Fruit fly (Drosophila melanogaster): Measurements from ENCODE around the gene knk.

The knk gene

DNA sequence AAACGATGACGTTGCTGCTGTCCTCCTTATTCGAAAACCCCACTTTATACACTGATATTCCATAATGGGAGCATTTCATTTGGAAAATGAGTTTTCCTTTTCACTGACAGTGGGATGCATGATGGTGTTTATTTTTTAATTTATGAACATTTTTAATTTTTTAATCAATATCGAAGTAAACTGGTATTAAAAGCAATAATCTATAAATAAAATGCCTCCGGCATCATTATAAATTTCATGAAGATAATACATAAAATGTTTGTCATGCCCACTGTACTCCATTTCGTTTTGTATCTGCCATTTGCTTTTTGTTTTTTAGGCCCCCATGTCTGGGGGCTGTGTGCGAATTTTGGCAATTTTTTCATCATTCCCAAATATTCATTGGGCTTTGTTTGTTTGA is 4.6 kb upstream of the knk start (continued):
- TF ChIP-seq BEAF-32 (GFP tag; optimal IDR thresholded peaks at IDR 0.05) (no peak), zfh1 (GFP tag; IDR thresholded peaks at IDR 0.05) (peak; percentile 55; the same call in 1 of the 3 replicates), Dek (tag; optimal IDR thresholded peaks at IDR 0.05) (peak; percentile 56), MBD-R2 (GFP tag; IDR thresholded peaks at IDR 0.05) (no peak; the same call in 1 of the 2 replicates), org-1 (GFP tag; optimal IDR thresholded peaks at IDR 0.05) (peak; percentile 45), CG12659 (GFP tag; optimal IDR thresholded peaks at IDR 0.05) (peak; percentile 45), row (GFP tag; IDR thresholded peaks at IDR 0.05) (peak; percentile 78), Nf-YA (GFP tag; IDR thresholded peaks at IDR 0.05) (0 out of 2 replicates have a peak, but pooled peaks have one; percentile 32), tx (GFP tag; optimal IDR thresholded peaks at IDR 0.05) (no peak), scrt (GFP tag; optimal IDR thresholded peaks at IDR 0.05) (peak; percentile 53), CG17328 (GFP tag; IDR thresholded peaks at IDR 0.05) (peak; percentile 52), odd (GFP tag; optimal IDR thresholded peaks at IDR 0.05) (no peak), Dref (GFP tag; IDR thresholded peaks at IDR 0.05) (no peak), ap (GFP tag; IDR thresholded peaks at IDR 0.05) (peak; percentile 39; the same call in 1 of the 2 replicates), luna (GFP tag; optimal IDR thresholded peaks at IDR 0.05) (no peak), CG7357 (GFP tag; IDR thresholded peaks at IDR 0.05) (0 out of 3 replicates have a peak, but pooled peaks have one; percentile 53), CG6254 (GFP tag; optimal IDR thresholded peaks at IDR 0.05) (peak; percentile 5), danr (GFP tag; IDR thresholded peaks at IDR 0.05) (no peak), CG2199 (GFP tag; IDR thresholded peaks at IDR 0.05) (no peak), chinmo (GFP tag; IDR thresholded peaks at IDR 0.05; ENCODE audit: partially characterized antibody) (no peak), esg (GFP tag; conservative IDR thresholded peaks at IDR 0.05) (peak; percentile 72), caup (GFP tag; optimal IDR thresholded peaks at IDR 0.05; ENCODE audit: severe bottlenecking) (peak; percentile 56), CG2129 (GFP tag; IDR thresholded peaks at IDR 0.05; ENCODE audit: partially characterized antibody) (no peak), nau (GFP tag; optimal IDR thresholded peaks at IDR 0.05) (no peak), CG15269 (tag; optimal IDR thresholded peaks at IDR 0.05) (peak; percentile 76), CG7839 (tag; optimal IDR thresholded peaks at IDR 0.05) (peak; percentile 76), vvl (GFP tag; IDR thresholded peaks at IDR 0.05) (peak; percentile 81), CG18619 (GFP tag; optimal IDR thresholded peaks at IDR 0.05) (peak; percentile 40), CG16813 (GFP tag; IDR thresholded peaks at IDR 0.05; ENCODE audit: partially characterized antibody) (no peak), Dfd (GFP tag; optimal IDR thresholded peaks at IDR 0.05) (no peak), CG12299 (tag; optimal IDR thresholded peaks at IDR 0.05) (peak; percentile 20), gro (GFP tag; optimal IDR thresholded peaks at IDR 0.05) (peak; percentile 49), amos (GFP tag; IDR thresholded peaks at IDR 0.05; ENCODE audit: partially characterized antibody) (no peak), Meics (GFP tag; optimal IDR thresholded peaks at IDR 0.05) (peak; percentile 75), YL-1 (GFP tag; optimal IDR thresholded peaks at IDR 0.05) (no peak), CG12942 (GFP tag; optimal IDR thresholded peaks at IDR 0.05) (peak; percentile 24), CG6683 (GFP tag; optimal IDR thresholded peaks at IDR 0.05) (peak; percentile 43), HLH54F (GFP tag; optimal IDR thresholded peaks at IDR 0.05) (peak; percentile 2), Elba2 (GFP tag; optimal IDR thresholded peaks at IDR 0.05) (no peak), Sox100B (GFP tag; optimal IDR thresholded peaks at IDR 0.05) (peak; percentile 47), CG3995 (GFP tag; optimal IDR thresholded peaks at IDR 0.05) (no peak), ind (GFP tag; optimal IDR thresholded peaks at IDR 0.05) (peak; percentile 48), unc-4 (GFP tag; IDR thresholded peaks at IDR 0.05; ENCODE audit: partially characterized antibody) (no peak), sima (GFP tag; optimal IDR thresholded peaks at IDR 0.05) (no peak), Oli (tag; optimal IDR thresholded peaks at IDR 0.05) (peak; percentile 70), CG18011 (GFP tag; optimal IDR thresholded peaks at IDR 0.05) (no peak), CG18262 (tag; optimal IDR thresholded peaks at IDR 0.05) (peak; percentile 59), tgo (GFP tag; IDR thresholded peaks at IDR 0.05) (peak; percentile 67; the same call in 2 of the 3 replicates), klu (GFP tag; IDR thresholded peaks at IDR 0.05) (no peak), Adf1 (GFP tag; IDR thresholded peaks at IDR 0.05) (peak; percentile 38; the same call in 1 of the 2 replicates)

Data from whole organism, embryonic.